Worm (Caenorhabditis elegans) whole organism, L1 larva: Measurements from ENCODE around the gene F21D9.11.

Source experiments
- ceh-63 ChIP-seq: fragments of 200-800 bp; sonication (Bioruptor generic); optimal IDR thresholded peaks from 2 replicates; lab custom pipeline; 2018; ENCODE audit warnings: mild to moderate bottlenecking, missing genetic modification characterization, missing compliant biosample characterization
- fkh-10 ChIP-seq: sonication (generic microtip); optimal IDR thresholded peaks from 2 replicates; lab custom pipeline; 2017; ENCODE audit warnings: missing biosample characterization, missing genetic modification reagents, missing genetic modification characterization
- lin-35 ChIP-seq, 2 experiments: fragments of 150-350 bp; optimal IDR thresholded peaks; 2 replicates each; lab custom pipeline; 2014; ENCODE audit warnings: missing biosample characterization in 2 of 2, missing genetic modification characterization in 2 of 2, missing genetic modification reagents in 2 of 2
- lir-3 ChIP-seq: sonication (generic microtip); optimal IDR thresholded peaks from 2 replicates; lab custom pipeline; 2016; ENCODE audit warnings: mild to moderate bottlenecking, missing genetic modification characterization, moderate library complexity, missing compliant biosample characterization; ENCODE audit not compliant: poor library complexity
- sox-4 ChIP-seq: sonication (generic microtip); optimal IDR thresholded peaks from 2 replicates; lab custom pipeline; 2016; ENCODE audit warnings: missing genetic modification characterization, missing compliant biosample characterization
- tbx-2 ChIP-seq: sonication (generic microtip); optimal IDR thresholded peaks from 2 replicates; lab custom pipeline; 2016; ENCODE audit warnings: missing genetic modification characterization, missing compliant biosample characterization
- zag-1 ChIP-seq: fragments of 150-350 bp; optimal IDR thresholded peaks from 2 replicates; lab custom pipeline; 2014; ENCODE audit warnings: missing biosample characterization, missing genetic modification characterization
- ztf-4 ChIP-seq: fragments of 150-350 bp; optimal IDR thresholded peaks from 2 replicates; lab custom pipeline; 2014; ENCODE audit warnings: missing biosample characterization, missing genetic modification characterization

- TF ChIP-seq lin-35 (GFP tag; optimal IDR thresholded peaks at IDR 0.05; lab: Kevin White, UChicago) (no peak), ceh-63 (GFP tag; lab: Kevin White, UChicago) (no peak), zag-1 (tag; lab: Kevin White, UChicago) (no peak), fkh-10 (GFP tag; lab: Kevin White, UChicago) (no peak), tbx-2 (tag; lab: Kevin White, UChicago) (no peak), sox-4 (tag; lab: Kevin White, UChicago) (no peak), lir-3 (tag; lab: Kevin White, UChicago) (no peak), ztf-4 (tag; lab: Kevin White, UChicago) (no peak)
Measured at ce11 chrV:19296723-19297122, 44.8 kb downstream of the F21D9.11 start, which contains the start of gene F55C9.6.
